Worm (Caenorhabditis elegans) whole organism, L4 larva: ENCODE measurements around the gene F26G1.9.
A peak's percentile ranks its signal among the peaks of the same experiment; 100 is the strongest.

Experiments
- F10B5.3 ChIP-seq: sonication (generic microtip); optimal IDR thresholded peaks from 2 replicates; lab custom pipeline; 2016; ENCODE audit warnings: mild to moderate bottlenecking, missing genetic modification characterization, missing compliant biosample characterization
- F26F4.8 ChIP-seq: fragments of 200-800 bp; sonication (Bioruptor generic); conservative IDR thresholded peaks from 2 replicates; pipeline ENCODE4 v1.3.6; 2022; ENCODE audit warnings: missing genetic modification characterization, missing compliant biosample characterization
- R02D3.7 ChIP-seq: fragments of 150-350 bp; sonication (generic microtip); optimal IDR thresholded peaks from 3 replicates; lab custom pipeline; 2014; ENCODE audit warnings: missing biosample characterization, missing genetic modification characterization
- Y48G9A.11 ChIP-seq: fragments of 200-800 bp; sonication (Bioruptor generic); IDR thresholded peaks from 2 replicates; pipeline ENCODE4 v1.3.6; 2022; ENCODE audit warnings: missing genetic modification reagents, missing genetic modification characterization, missing compliant biosample characterization
- Y75B8A.6 ChIP-seq: fragments of 200-800 bp; sonication (Bioruptor generic); IDR thresholded peaks from 2 replicates; pipeline ENCODE4 v1.3.6; 2022; ENCODE audit warnings: missing genetic modification reagents, missing genetic modification characterization, missing compliant biosample characterization
- ZK337.2 ChIP-seq: fragments of 200-800 bp; sonication (Bioruptor generic); IDR thresholded peaks from 2 replicates; pipeline ENCODE4 v1.3.6; 2022; ENCODE audit warnings: missing genetic modification reagents, missing genetic modification characterization, missing compliant biosample characterization
- ceh-20 ChIP-seq: fragments of 200-800 bp; sonication (Bioruptor generic); IDR thresholded peaks from 2 replicates; pipeline ENCODE4 v1.3.6; 2022; ENCODE audit warnings: missing genetic modification reagents, missing genetic modification characterization, missing compliant biosample characterization
- ceh-44 ChIP-seq: fragments of 200-800 bp; sonication (Bioruptor generic); IDR thresholded peaks from 2 replicates; pipeline ENCODE4 v1.3.6; 2022; ENCODE audit warnings: missing genetic modification reagents, missing genetic modification characterization, missing compliant biosample characterization
- ceh-82 ChIP-seq: sonication (generic microtip); optimal IDR thresholded peaks from 2 replicates; lab custom pipeline; 2017; ENCODE audit warnings: missing biosample characterization, missing genetic modification characterization
- ces-1 ChIP-seq: fragments of 150-350 bp; sonication (generic microtip); optimal IDR thresholded peaks from 4 replicates; lab custom pipeline; 2014; ENCODE audit warnings: missing biosample characterization, missing genetic modification reagents, missing genetic modification characterization
- daf-16 ChIP-seq, 3 experiments: sonication (generic microtip); optimal IDR thresholded peaks; 2 replicates each; lab custom pipeline; 2016 to 2017; ENCODE audit warnings: missing genetic modification characterization in 3 of 3, missing genetic modification reagents in 3 of 3, mild to moderate bottlenecking in 2 of 3, missing compliant biosample characterization in 2 of 3, missing biosample characterization in 1 of 3, moderate library complexity in 1 of 3
- daf-19 ChIP-seq: fragments of 200-800 bp; sonication (Bioruptor generic); conservative IDR thresholded peaks from 2 replicates; pipeline ENCODE4 v1.3.6; 2022; ENCODE audit warnings: missing genetic modification characterization, missing compliant biosample characterization
- daf-8 ChIP-seq: fragments of 200-800 bp; sonication (Bioruptor generic); IDR thresholded peaks from 2 replicates; pipeline ENCODE4 v1.3.6; 2022; ENCODE audit warnings: missing genetic modification characterization, missing compliant biosample characterization
- dve-1 ChIP-seq: sonication (generic microtip); optimal IDR thresholded peaks from 2 replicates; lab custom pipeline; 2017; ENCODE audit warnings: antibody characterized with exemption, mild to moderate bottlenecking, missing genetic modification characterization, missing compliant biosample characterization; ENCODE audit not compliant: insufficient read depth
- egl-27 ChIP-seq: sonication (generic microtip); optimal IDR thresholded peaks from 3 replicates; lab custom pipeline; 2017; ENCODE audit warnings: missing biosample characterization, missing genetic modification reagents, missing genetic modification characterization
- egl-43 ChIP-seq: fragments of 200-800 bp; sonication (Bioruptor generic); IDR thresholded peaks from 2 replicates; pipeline ENCODE4 v1.3.6; 2022; ENCODE audit warnings: missing genetic modification reagents, missing genetic modification characterization, missing compliant biosample characterization
- fkh-10 ChIP-seq: fragments of 150-350 bp; optimal IDR thresholded peaks from 2 replicates; lab custom pipeline; 2014; ENCODE audit warnings: missing biosample characterization, missing genetic modification reagents, missing genetic modification characterization
- gei-8 ChIP-seq: fragments of 200-800 bp; sonication (Bioruptor generic); optimal IDR thresholded peaks from 2 replicates; lab custom pipeline; 2018; ENCODE audit warnings: mild to moderate bottlenecking, missing genetic modification characterization, missing compliant biosample characterization
- hlh-30 ChIP-seq: sonication (generic microtip); optimal IDR thresholded peaks from 2 replicates; lab custom pipeline; 2017; ENCODE audit warnings: antibody characterized with exemption, mild to moderate bottlenecking, missing genetic modification characterization, missing compliant biosample characterization; ENCODE audit not compliant: insufficient read depth
- lin-13 ChIP-seq: fragments of 150-350 bp; optimal IDR thresholded peaks from 2 replicates; lab custom pipeline; 2014; ENCODE audit warnings: missing biosample characterization, missing genetic modification reagents, missing genetic modification characterization
- lin-15B ChIP-seq: fragments of 150-350 bp; sonication (generic microtip); optimal IDR thresholded peaks from 3 replicates; lab custom pipeline; 2014; ENCODE audit warnings: missing biosample characterization, missing genetic modification characterization
- lin-29 ChIP-seq: fragments of 200-800 bp; sonication (Bioruptor generic); IDR thresholded peaks from 2 replicates; pipeline ENCODE4 v1.3.6; 2022; ENCODE audit warnings: missing genetic modification reagents, missing genetic modification characterization, missing compliant biosample characterization
- madf-9 ChIP-seq: fragments of 200-800 bp; sonication (Bioruptor generic); conservative IDR thresholded peaks from 2 replicates; pipeline ENCODE4 v1.3.6; 2022; ENCODE audit warnings: missing genetic modification reagents, missing genetic modification characterization, missing compliant biosample characterization
- mdl-1 ChIP-seq, 2 experiments: fragments of 150-350 bp in 1 of 2; sonication (generic microtip) in 1 of 2; optimal IDR thresholded peaks; 2 replicates each; lab custom pipeline; 2014 to 2017; ENCODE audit warnings: missing biosample characterization in 2 of 2, missing genetic modification characterization in 2 of 2
- mdt-29 ChIP-seq: fragments of 200-800 bp; sonication (Bioruptor generic); IDR thresholded peaks from 2 replicates; pipeline ENCODE4 v1.3.6; 2022; ENCODE audit warnings: missing genetic modification reagents, missing genetic modification characterization, missing compliant biosample characterization
- mxl-3 ChIP-seq: fragments of 200-800 bp; sonication (Bioruptor generic); optimal IDR thresholded peaks from 2 replicates; lab custom pipeline; 2018; ENCODE audit warnings: mild to moderate bottlenecking, missing genetic modification characterization, missing compliant biosample characterization
- nhr-11 ChIP-seq: fragments of 150-350 bp; optimal IDR thresholded peaks from 2 replicates; lab custom pipeline; 2014; ENCODE audit warnings: missing biosample characterization, missing genetic modification characterization
- nhr-111 ChIP-seq: fragments of 200-800 bp; sonication (Bioruptor generic); optimal IDR thresholded peaks from 2 replicates; lab custom pipeline; 2018; ENCODE audit warnings: mild to moderate bottlenecking, missing genetic modification characterization, missing compliant biosample characterization
- nhr-237 ChIP-seq: sonication (generic microtip); optimal IDR thresholded peaks from 2 replicates; lab custom pipeline; 2017; ENCODE audit warnings: missing biosample characterization, missing genetic modification characterization
- nhr-41 ChIP-seq: fragments of 200-800 bp; sonication (Bioruptor generic); IDR thresholded peaks from 2 replicates; pipeline ENCODE4 v1.3.6; 2022; ENCODE audit warnings: missing genetic modification reagents, missing genetic modification characterization, missing compliant biosample characterization
- nhr-76 ChIP-seq: fragments of 150-350 bp; optimal IDR thresholded peaks from 2 replicates; lab custom pipeline; 2014; ENCODE audit warnings: missing biosample characterization, missing genetic modification characterization
- pha-4 ChIP-seq, 2 experiments: fragments of 150-350 bp in 1 of 2; fragments of 200-800 bp in 1 of 2; sonication (Bioruptor generic) in 1 of 2; IDR thresholded peaks in 1 of 2; optimal IDR thresholded peaks in 1 of 2; 2 replicates each; pipeline versions ENCODE4 v1.3.6 to Lab custom; 2014 to 2022; ENCODE audit warnings: missing genetic modification characterization in 2 of 2, missing genetic modification reagents in 2 of 2, missing biosample characterization in 1 of 2, missing compliant biosample characterization in 1 of 2
- set-16 ChIP-seq: fragments of 200-800 bp; sonication (Bioruptor generic); IDR thresholded peaks from 2 replicates; pipeline ENCODE4 v1.3.6; 2022; ENCODE audit warnings: missing genetic modification reagents, missing genetic modification characterization, missing compliant biosample characterization
- snpc-1.2 ChIP-seq: fragments of 200-800 bp; sonication (Bioruptor generic); IDR thresholded peaks from 2 replicates; pipeline ENCODE4 v1.3.6; 2022; ENCODE audit warnings: missing genetic modification reagents, missing genetic modification characterization, missing compliant biosample characterization
- snpc-4 ChIP-seq: fragments of 150-350 bp; optimal IDR thresholded peaks from 2 replicates; lab custom pipeline; 2014; ENCODE audit warnings: missing biosample characterization, missing genetic modification characterization
- tra-1 ChIP-seq: fragments of 200-800 bp; sonication (Bioruptor generic); IDR thresholded peaks from 2 replicates; pipeline ENCODE4 v1.3.6; 2022; ENCODE audit warnings: missing genetic modification reagents, missing genetic modification characterization, missing compliant biosample characterization
- unc-130 ChIP-seq: sonication (generic microtip); optimal IDR thresholded peaks from 2 replicates; lab custom pipeline; 2016; ENCODE audit warnings: missing genetic modification reagents, missing genetic modification characterization, missing compliant biosample characterization
- unc-62 ChIP-seq, 3 experiments: fragments of 150-350 bp in 1 of 3; sonication (generic microtip); optimal IDR thresholded peaks in 2 of 3; peaks in 1 of 3; 1 replicate in 1 of 3; 2 replicates in 2 of 3; lab custom pipeline; 2014 to 2017; ENCODE audit warnings: missing biosample characterization in 3 of 3, missing genetic modification characterization in 3 of 3, missing genetic modification reagents in 3 of 3, missing genotype in 1 of 3
- zag-1 ChIP-seq: fragments of 150-350 bp; optimal IDR thresholded peaks from 2 replicates; lab custom pipeline; 2014; ENCODE audit warnings: missing biosample characterization, missing genetic modification characterization
- ztf-7 ChIP-seq: fragments of 150-350 bp; optimal IDR thresholded peaks from 2 replicates; lab custom pipeline; 2014; ENCODE audit warnings: missing biosample characterization, missing genetic modification characterization

F26G1.9 gene

DNA sequence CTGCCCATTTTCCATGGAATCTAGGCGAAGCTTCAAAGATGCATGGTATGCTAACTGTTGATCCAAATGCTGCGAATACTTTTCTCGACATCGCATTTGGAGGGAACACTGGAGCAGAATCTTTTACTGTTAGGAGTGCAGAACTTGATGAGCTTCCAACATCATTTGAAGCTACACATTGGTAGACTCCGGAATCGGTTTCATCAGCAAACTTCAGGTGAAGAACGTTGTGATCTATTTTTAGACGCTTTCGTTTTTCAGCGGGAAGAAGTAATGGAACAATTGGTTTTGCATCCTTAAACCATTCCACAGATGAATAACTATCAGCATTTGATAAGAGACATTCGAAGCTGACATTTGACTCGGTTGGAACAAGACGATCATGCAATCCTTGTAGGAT lies 26.7 kb upstream of the F26G1.9 start:
- TF ChIP-seq egl-43 (GFP tag; lab: Robert Waterston, UW) = 0 out of 2 replicates have a peak, but pooled peaks have one; percentile 5
- no peak for TF ChIP-seq hlh-30 (tag; lab: Kevin White, UChicago)
- no peak for TF ChIP-seq snpc-4
- TF ChIP-seq R02D3.7 (tag; lab: Kevin White, UChicago) = no peak
- TF ChIP-seq lin-29 = no peak
- no peak for TF ChIP-seq ceh-20 (GFP tag; lab: Robert Waterston, UW)
- peak in 1 of 2 experiments; percentile 95 for TF ChIP-seq unc-62 (GFP tag; optimal IDR thresholded peaks at IDR 0.05 in 1 of 2; lab: Kevin White, UChicago)
- no peak for TF ChIP-seq unc-62 (tag; optimal IDR thresholded peaks at IDR 0.05; lab: Kevin White, UChicago)
- no peak for TF ChIP-seq Y48G9A.11 (GFP tag; lab: Robert Waterston, UW)
- no peak for TF ChIP-seq daf-8 (GFP tag; lab: Robert Waterston, UW)
- no peak for TF ChIP-seq egl-27 (tag; lab: Kevin White, UChicago)
- TF ChIP-seq ceh-44 (GFP tag; lab: Robert Waterston, UW) = no peak
- TF ChIP-seq F10B5.3 (tag; lab: Kevin White, UChicago) = no peak
- TF ChIP-seq gei-8 (GFP tag; lab: Kevin White, UChicago) = no peak
- no peak for TF ChIP-seq ces-1 (GFP tag; lab: Kevin White, UChicago)
- no peak for TF ChIP-seq nhr-237 (tag; lab: Kevin White, UChicago)

DNA sequence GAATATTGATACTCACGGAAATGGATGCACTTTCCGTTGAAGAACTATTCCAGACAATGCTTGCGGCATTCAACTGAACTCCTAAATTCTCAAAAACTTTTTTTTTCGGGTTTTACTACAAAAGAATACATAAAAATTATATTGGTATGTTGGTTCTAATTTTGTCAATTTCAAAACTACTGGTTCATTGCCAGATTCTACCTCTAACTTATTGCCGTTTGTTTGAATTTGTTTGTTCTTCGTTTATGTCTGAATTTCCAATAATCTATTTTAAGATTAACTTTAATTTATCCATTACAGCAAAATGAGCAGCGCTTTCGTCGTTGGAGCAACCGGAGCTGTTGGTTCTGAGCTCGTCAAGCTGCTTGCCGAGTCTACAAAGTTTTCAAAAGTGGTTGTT lies 23.3 kb upstream of the F26G1.9 start, which contains the start of gene C33F10.14:
Gene C33F10.14 (plus strand): TSS at position 301 of the 400 bp plus-strand sequence.
- TF ChIP-seq lin-15B (tag; lab: Kevin White, UChicago) (no peak), pha-4 (GFP tag; IDR thresholded peaks at IDR 0.05; lab: Robert Waterston, UW) (no peak), pha-4 (tag; optimal IDR thresholded peaks at IDR 0.05; lab: Kevin White, UChicago) (no peak), lin-13 (GFP tag; lab: Kevin White, UChicago) (no peak), daf-19 (GFP tag; lab: Robert Waterston, UW) (no peak), daf-16 (GFP tag; optimal IDR thresholded peaks at IDR 0.05; lab: Kevin White, UChicago) (no peak), daf-16 (tag; optimal IDR thresholded peaks at IDR 0.05; lab: Kevin White, UChicago) (no peak), Y75B8A.6 (GFP tag; lab: Robert Waterston, UW) (no peak), ceh-82 (tag; lab: Kevin White, UChicago) (no peak), ceh-20 (GFP tag; lab: Robert Waterston, UW) (no peak), madf-9 (no peak), unc-130 (GFP tag; lab: Kevin White, UChicago) (no peak), nhr-111 (no peak), nhr-11 (tag; lab: Kevin White, UChicago) (no peak), Y48G9A.11 (GFP tag; lab: Robert Waterston, UW) (no peak)

DNA sequence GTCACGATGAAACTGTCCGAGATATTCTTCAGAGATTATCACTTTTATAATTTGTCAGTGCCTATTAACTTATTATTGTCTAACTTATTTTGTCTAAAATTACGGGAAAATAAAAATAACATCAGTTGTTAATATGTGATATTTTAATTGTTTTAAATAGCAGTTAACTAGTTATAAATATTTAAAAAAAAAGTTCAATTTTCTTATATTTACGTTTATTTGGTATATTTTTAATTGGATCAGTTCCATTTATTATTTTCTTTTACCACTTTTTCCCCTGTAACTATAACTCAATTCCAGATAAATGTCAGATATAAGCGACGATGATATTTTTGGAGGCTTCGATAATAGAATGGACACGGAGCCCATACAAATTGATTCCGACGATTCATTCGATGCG lies 21.7 kb upstream of the F26G1.9 start, which contains the start of gene C33F10.4:
Gene C33F10.4 (plus strand): TSS at position 301 of the 400 bp plus-strand sequence.
- TF ChIP-seq mdt-29 (no peak), zag-1 (tag; lab: Kevin White, UChicago) (no peak), snpc-1.2 (GFP tag; lab: Robert Waterston, UW) (no peak), F26F4.8 (GFP tag; lab: Robert Waterston, UW) (no peak), ztf-7 (tag; lab: Kevin White, UChicago) (no peak), tra-1 (GFP tag; lab: Robert Waterston, UW) (no peak), daf-8 (GFP tag; lab: Robert Waterston, UW) (no peak), ZK337.2 (GFP tag; lab: Robert Waterston, UW) (no peak), dve-1 (tag; lab: Kevin White, UChicago) (no peak), nhr-76 (tag; lab: Kevin White, UChicago) (no peak), gei-8 (GFP tag; lab: Kevin White, UChicago) (no peak), set-16 (GFP tag; lab: Robert Waterston, UW) (no peak), fkh-10 (no peak), mdl-1 (tag; optimal IDR thresholded peaks at IDR 0.05; lab: Kevin White, UChicago) (no peak), nhr-41 (GFP tag; lab: Robert Waterston, UW) (no peak), mxl-3 (no peak)
